Fruit fly (Drosophila melanogaster): ENCODE measurements around the gene CG4115.

dm6 chr3R:12359837-12360236 is at the start of gene CG4115:
- no peak for TF ChIP-seq EcR (GFP tag; optimal IDR thresholded peaks at IDR 0.05)
- no peak for TF ChIP-seq pan (optimal IDR thresholded peaks at IDR 0.05)
- no peak for TF ChIP-seq CG8478 (optimal IDR thresholded peaks at IDR 0.05)
